Worm (Caenorhabditis elegans): ENCODE data around the gene C55A6.1.

- no peak for TF ChIP-seq dao-5 (tag; optimal IDR thresholded peaks at IDR 0.05)
- TF ChIP-seq him-1 (tag; optimal IDR thresholded peaks at IDR 0.05): no peak
- no peak for TF ChIP-seq W03F9.2 (tag; optimal IDR thresholded peaks at IDR 0.05)
Observed at ce11 chrV:11516141-11516591, 11.4 kb upstream of the C55A6.1 start, which contains the start of gene sdz-8.

All from whole organism, L4/young adult.